Fruit fly (Drosophila melanogaster): ENCODE results near the gene Ctps.

Ctps gene

DNA sequence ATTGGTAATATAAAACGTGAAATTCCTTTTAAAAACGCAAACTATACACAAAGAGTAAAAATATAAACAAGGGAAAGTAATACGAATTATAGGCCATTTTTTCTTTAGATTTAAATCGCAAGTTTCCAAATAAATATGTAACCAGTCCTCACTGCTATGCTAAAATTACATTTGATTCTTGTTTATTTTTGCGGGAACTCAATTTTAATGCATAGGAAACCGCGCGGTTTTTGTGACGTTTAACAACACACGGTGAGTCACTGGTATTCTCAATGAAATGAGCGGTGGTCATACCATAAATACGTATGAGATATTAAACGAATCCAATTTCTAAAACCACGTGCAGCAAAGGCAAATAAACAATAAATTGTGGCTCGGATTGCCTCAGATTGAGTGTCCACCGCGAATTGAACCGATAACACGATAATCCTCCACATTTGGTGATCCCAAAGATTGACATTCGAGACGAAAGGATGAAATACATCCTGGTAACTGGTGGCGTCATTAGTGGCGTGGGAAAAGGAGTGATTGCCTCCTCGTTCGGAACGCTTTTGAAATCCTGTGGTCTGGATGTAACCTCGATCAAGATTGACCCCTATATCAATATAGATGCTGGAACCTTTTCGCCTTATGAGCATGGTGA lies at the start of gene Ctps:
Ctps (plus strand) TSS at position 37 of the 643 bp plus-strand sequence.
- TF ChIP-seq usp (GFP tag; optimal IDR thresholded peaks at IDR 0.05) (no peak), pan (optimal IDR thresholded peaks at IDR 0.05) (no peak), Dll (optimal IDR thresholded peaks at IDR 0.05) (no peak), CG8478 (optimal IDR thresholded peaks at IDR 0.05) (no peak), psq (optimal IDR thresholded peaks at IDR 0.05) (no peak), EcR (GFP tag; optimal IDR thresholded peaks at IDR 0.05) (no peak)

DNA sequence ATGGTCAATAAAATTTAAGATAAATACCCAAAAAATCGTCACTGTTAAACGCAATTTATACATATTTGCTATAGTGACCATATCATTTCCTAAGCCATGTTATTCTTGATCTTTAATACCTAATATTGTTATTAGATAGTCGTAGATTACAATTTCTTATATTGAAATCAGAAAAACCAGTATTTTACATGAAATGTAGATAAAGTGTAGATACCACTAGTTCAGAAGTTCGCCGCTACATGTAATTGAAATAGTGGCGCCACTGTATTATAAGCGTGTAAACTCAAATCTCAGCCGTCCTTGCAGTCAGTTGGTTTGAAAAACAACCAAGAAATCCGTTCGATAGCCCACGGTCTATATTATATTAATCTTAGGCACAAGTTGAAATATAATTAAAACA lies 49.6 kb upstream of the Ctps start:
- TF ChIP-seq EcR (GFP tag; optimal IDR thresholded peaks at IDR 0.05) (no peak), pan (optimal IDR thresholded peaks at IDR 0.05) (no peak), usp (GFP tag; optimal IDR thresholded peaks at IDR 0.05) (no peak), Dll (optimal IDR thresholded peaks at IDR 0.05) (no peak), CG8478 (optimal IDR thresholded peaks at IDR 0.05) (no peak), psq (optimal IDR thresholded peaks at IDR 0.05) (no peak)

DNA sequence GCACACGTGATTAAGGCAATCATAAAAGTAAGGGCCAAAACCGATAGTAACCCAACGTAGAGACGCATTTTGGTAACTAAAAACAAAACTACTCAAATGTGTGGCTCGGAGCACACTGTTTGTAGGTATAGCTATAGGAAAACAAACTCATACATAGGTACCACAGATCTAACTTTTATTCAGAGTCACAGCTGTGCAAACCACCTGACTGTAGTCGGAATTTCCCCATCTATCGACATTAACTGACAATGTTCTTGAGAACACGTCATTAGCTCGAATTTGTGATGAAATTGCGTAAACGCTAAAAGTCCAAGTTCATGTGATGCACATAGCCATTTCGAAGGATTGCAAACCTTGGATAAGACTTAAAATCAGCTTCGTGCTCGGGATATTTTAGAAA lies 48.3 kb upstream of the Ctps start, which contains the start of gene CG43678:
CG43678 (minus strand) TSS at position 101 of the 400 bp plus-strand sequence.
- TF ChIP-seq usp (GFP tag; optimal IDR thresholded peaks at IDR 0.05) (no peak), EcR (GFP tag; optimal IDR thresholded peaks at IDR 0.05) (no peak), CG8478 (optimal IDR thresholded peaks at IDR 0.05) (no peak), pan (optimal IDR thresholded peaks at IDR 0.05) (no peak), Dll (optimal IDR thresholded peaks at IDR 0.05) (no peak), psq (optimal IDR thresholded peaks at IDR 0.05) (no peak)

DNA sequence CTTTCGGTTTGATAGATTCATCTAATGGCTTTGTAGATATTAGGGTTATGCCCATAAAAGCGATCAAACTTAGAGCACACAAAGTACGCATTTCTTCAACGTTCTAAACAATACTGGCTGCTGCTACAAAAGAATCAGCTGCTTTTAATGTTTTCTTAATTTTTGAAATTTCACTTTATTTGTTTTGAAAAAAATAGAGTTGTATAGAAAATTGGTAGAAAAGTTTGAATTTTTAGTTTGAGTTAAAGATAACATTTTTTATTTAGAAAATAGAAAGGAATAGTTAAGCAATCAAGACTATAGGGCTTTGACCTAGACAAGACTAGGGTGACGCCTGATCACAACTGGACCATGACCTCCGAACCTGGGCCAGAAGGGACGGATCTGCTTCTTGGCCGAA lies 47.6 kb upstream of the Ctps start, which contains the start of gene CG18581:
CG18581 (minus strand) TSS at position 101 of the 400 bp plus-strand sequence.
- TF ChIP-seq Dll (optimal IDR thresholded peaks at IDR 0.05): no peak
- TF ChIP-seq CG8478 (optimal IDR thresholded peaks at IDR 0.05): no peak
- no peak for TF ChIP-seq usp (GFP tag; optimal IDR thresholded peaks at IDR 0.05)
- no peak for TF ChIP-seq psq (optimal IDR thresholded peaks at IDR 0.05)
- TF ChIP-seq EcR (GFP tag; optimal IDR thresholded peaks at IDR 0.05): no peak
- TF ChIP-seq pan (optimal IDR thresholded peaks at IDR 0.05): no peak

DNA sequence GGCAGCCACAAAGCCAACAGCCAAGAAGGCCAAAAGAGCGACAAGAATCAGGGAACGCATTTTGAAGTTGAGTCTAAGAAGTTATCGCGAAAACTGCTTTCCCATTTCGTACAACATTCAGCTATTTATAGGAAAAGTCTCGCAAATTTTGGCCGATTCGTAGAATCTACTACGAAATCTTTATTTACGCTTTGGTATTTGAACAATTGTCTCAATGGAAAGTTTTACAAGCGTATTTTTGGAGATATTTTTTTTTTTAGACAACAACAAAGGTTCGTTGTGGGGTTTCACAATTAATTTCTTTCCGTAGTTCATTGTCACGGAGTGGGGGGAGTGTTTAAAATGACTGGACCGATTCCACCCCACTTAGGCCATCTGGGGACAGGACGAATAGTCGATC lies 47.0 kb upstream of the Ctps start, which contains the start of gene CG12310:
CG12310 (minus strand) TSS at position 101 of the 400 bp plus-strand sequence.
- TF ChIP-seq pan (optimal IDR thresholded peaks at IDR 0.05) (no peak), psq (optimal IDR thresholded peaks at IDR 0.05) (no peak), CG8478 (optimal IDR thresholded peaks at IDR 0.05) (no peak), usp (GFP tag; optimal IDR thresholded peaks at IDR 0.05) (no peak), Dll (optimal IDR thresholded peaks at IDR 0.05) (no peak), EcR (GFP tag; optimal IDR thresholded peaks at IDR 0.05) (no peak)

DNA sequence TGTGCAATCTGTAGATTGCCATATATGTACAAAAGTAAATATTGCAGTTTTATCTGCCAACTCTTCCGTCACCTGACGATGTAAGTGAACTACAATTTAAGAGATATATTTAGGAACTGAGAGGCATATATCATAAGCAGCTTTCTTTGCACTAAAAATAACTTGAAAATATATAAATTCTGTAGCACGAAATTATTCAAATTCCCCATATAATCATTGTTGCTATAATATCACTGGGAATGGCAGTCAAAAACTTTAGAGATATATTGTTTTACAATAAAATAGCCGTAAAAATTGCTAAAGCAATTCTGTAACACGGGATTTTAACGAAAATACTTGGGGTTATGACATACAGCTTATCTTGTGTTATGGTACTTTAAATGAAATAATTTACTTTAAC lies 46.4 kb upstream of the Ctps start, which contains the start of gene CG43679:
CG43679 (minus strand) TSS at position 101 of the 400 bp plus-strand sequence.
- TF ChIP-seq psq (optimal IDR thresholded peaks at IDR 0.05) (no peak), pan (optimal IDR thresholded peaks at IDR 0.05) (no peak), EcR (GFP tag; optimal IDR thresholded peaks at IDR 0.05) (no peak), usp (GFP tag; optimal IDR thresholded peaks at IDR 0.05) (no peak), Dll (optimal IDR thresholded peaks at IDR 0.05) (no peak), CG8478 (optimal IDR thresholded peaks at IDR 0.05) (no peak)

DNA sequence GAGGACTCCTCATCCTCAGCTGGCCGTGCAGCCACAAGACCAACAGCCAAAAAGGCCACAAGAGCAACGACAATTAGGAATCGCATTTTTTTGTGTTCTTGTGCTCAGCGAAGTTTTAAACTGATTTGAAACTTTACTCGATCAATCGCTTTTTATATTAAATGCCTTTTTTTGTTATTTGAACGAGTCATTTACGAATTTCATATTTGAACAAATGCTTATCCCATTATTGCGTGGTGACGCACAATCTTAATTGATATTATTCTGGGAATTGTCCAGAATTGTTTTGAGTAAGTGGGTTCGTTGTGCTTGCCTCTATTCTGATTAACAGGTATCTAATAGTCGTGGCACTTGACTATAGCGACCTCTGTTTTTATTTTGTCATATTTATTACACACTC lies 45.3 kb upstream of the Ctps start, which contains the start of gene CG13461:
CG13461 (minus strand) TSS at position 101 of the 400 bp plus-strand sequence.
- no peak for TF ChIP-seq Dll (optimal IDR thresholded peaks at IDR 0.05)
- TF ChIP-seq psq (optimal IDR thresholded peaks at IDR 0.05): no peak
- no peak for TF ChIP-seq pan (optimal IDR thresholded peaks at IDR 0.05)

DNA sequence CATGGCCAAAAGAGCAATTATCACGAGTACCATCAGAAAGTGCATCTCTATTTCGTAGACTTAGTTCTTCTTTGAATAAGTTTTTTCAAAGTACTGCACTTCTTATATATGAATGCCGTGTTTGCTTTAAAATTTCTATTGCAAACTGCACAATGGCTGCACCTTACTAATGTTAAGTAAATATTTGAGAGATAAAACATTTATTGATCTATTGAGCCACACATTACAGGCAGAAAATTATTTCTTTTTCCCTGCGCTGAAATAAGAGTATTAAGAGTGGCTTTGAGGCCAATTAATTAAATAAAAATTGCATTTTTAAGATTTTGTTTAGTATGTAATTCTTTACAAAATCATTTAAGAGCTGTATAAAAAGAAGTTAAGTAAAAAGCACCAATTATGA lies 44.5 kb upstream of the Ctps start, which contains the start of gene CG43680:
CG43680 (minus strand) TSS at position 101 of the 400 bp plus-strand sequence.
- TF ChIP-seq usp (GFP tag; optimal IDR thresholded peaks at IDR 0.05) (no peak), pan (optimal IDR thresholded peaks at IDR 0.05) (no peak), EcR (GFP tag; optimal IDR thresholded peaks at IDR 0.05) (no peak), psq (optimal IDR thresholded peaks at IDR 0.05) (no peak), Dll (optimal IDR thresholded peaks at IDR 0.05) (no peak), CG8478 (optimal IDR thresholded peaks at IDR 0.05) (no peak)

DNA sequence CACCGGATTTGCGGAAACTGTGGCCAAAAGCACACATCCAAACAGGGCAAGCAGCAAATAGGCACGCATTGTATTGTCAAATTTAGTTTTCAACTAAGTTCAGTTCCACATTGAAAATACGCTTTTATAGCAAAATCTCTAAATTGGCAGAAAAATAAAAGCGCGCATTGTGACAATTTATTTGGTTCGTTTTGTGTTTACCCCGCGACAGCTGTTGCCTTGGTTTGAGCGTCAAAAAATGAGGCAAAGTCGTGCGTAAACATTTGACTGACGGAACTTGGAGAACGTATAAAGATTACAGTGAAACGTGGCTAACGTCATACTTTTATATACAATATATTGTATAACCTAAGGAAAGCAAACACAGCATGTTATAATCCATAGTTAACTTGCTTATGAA lies 43.7 kb upstream of the Ctps start, which contains the start of gene CG18649:
CG18649 (minus strand) TSS at position 101 of the 400 bp plus-strand sequence.
- no peak for TF ChIP-seq usp (GFP tag; optimal IDR thresholded peaks at IDR 0.05)
- no peak for TF ChIP-seq Dll (optimal IDR thresholded peaks at IDR 0.05)
- TF ChIP-seq pan (optimal IDR thresholded peaks at IDR 0.05): no peak
- TF ChIP-seq CG8478 (optimal IDR thresholded peaks at IDR 0.05): no peak
- TF ChIP-seq psq (optimal IDR thresholded peaks at IDR 0.05): no peak
- TF ChIP-seq EcR (GFP tag; optimal IDR thresholded peaks at IDR 0.05): no peak

DNA sequence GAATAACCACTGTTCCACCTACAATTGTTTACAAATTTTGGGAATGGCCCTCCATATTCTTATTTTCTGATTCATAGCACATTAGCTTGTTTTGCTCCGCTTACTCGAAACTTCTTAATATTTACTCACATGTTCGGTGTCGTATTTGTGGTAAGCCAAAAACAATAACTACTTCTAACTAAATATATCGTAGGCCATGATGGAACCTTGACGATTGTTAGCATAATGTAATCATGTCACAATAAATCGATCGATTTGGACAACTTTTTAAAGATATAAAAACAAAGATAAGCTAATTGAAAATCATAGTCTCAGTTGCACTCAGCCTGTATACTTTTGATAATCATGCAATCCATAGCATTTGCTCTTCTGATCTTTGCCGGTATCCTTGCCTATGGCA lies 43.2 kb upstream of the Ctps start, which contains the start of gene EAChm:
EAChm (plus strand) TSS at position 301 of the 400 bp plus-strand sequence.
- TF ChIP-seq pan (optimal IDR thresholded peaks at IDR 0.05) (no peak), psq (optimal IDR thresholded peaks at IDR 0.05) (no peak), CG8478 (optimal IDR thresholded peaks at IDR 0.05) (no peak), Dll (optimal IDR thresholded peaks at IDR 0.05) (no peak), usp (GFP tag; optimal IDR thresholded peaks at IDR 0.05) (no peak), EcR (GFP tag; optimal IDR thresholded peaks at IDR 0.05) (no peak)

DNA sequence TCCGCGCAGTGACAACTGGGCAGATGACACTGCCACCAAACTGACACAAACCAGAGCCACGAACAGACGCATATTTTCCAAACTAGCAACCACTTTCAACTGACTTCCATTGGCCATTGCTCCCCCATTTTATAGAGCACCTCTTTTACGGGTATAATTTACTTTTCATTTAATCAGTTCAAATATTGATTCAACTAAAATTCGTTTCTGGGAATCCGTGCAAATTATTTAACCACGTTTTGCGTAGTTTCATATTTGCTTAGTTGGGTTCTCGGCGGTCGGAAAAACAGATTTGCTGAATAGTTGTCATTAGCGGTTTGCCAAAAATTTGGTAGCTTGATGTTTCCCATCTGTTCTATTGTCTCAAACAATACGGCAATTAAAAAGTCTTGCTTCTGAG lies 36.1 kb upstream of the Ctps start, which contains the start of gene CG13460:
CG13460 (minus strand) TSS at position 101 of the 400 bp plus-strand sequence.
- TF ChIP-seq usp (GFP tag; optimal IDR thresholded peaks at IDR 0.05): no peak
- no peak for TF ChIP-seq psq (optimal IDR thresholded peaks at IDR 0.05)
- TF ChIP-seq pan (optimal IDR thresholded peaks at IDR 0.05): no peak
- no peak for TF ChIP-seq CG8478 (optimal IDR thresholded peaks at IDR 0.05)
- TF ChIP-seq Dll (optimal IDR thresholded peaks at IDR 0.05): no peak
- TF ChIP-seq EcR (GFP tag; optimal IDR thresholded peaks at IDR 0.05): no peak

DNA sequence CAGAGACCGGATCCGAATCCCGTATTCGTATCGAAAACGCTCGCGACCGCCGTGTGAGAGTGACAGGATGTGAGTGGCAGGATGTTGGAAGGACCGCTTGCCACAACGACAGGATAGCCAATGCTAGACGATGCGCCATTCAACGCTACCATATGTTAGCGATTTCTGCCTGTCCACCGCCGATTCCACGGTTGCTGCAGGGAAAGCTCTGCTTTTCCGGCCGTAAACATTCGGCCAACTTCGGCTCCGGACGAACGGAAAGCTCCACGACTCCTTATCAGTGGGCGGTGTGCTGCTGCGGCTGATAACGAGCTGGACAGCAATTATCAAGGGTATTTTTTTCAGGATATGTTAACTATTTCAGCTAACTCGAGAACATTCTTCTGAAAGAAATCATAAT lies 32.8 kb upstream of the Ctps start, which contains the start of gene Sytbeta:
Sytbeta (minus strand) TSS at position 101 of the 400 bp plus-strand sequence.
- TF ChIP-seq pan (optimal IDR thresholded peaks at IDR 0.05) (no peak), psq (optimal IDR thresholded peaks at IDR 0.05) (no peak), Dll (optimal IDR thresholded peaks at IDR 0.05) (no peak), CG8478 (optimal IDR thresholded peaks at IDR 0.05) (no peak), EcR (GFP tag; optimal IDR thresholded peaks at IDR 0.05) (no peak), usp (GFP tag; optimal IDR thresholded peaks at IDR 0.05) (no peak)
